Fruit fly (Drosophila melanogaster) whole organism, embryonic: ENCODE measurements around the gene CG13640.

ENCODE experiments used
- Ada2b ChIP-seq: fragments of 200-800 bp; sonication (Bioruptor generic); IDR thresholded peaks from 2 replicates; pipeline ENCODE4 v1.3.6; 2022; ENCODE audit warnings: missing biosample characterization, missing genetic modification characterization
- CG10543 ChIP-seq: fragments of 200-800 bp; sonication (Bioruptor generic); optimal IDR thresholded peaks from 3 replicates; lab custom pipeline; 2017; ENCODE audit warnings: missing biosample characterization, mild to moderate bottlenecking, missing genetic modification characterization, moderate library complexity
- CG11085 ChIP-seq: fragments of 200-800 bp; sonication (Bioruptor generic); IDR thresholded peaks from 2 replicates; pipeline ENCODE4 v1.3.6; 2022; ENCODE audit warnings: missing biosample characterization, missing genetic modification characterization
- CG11398 ChIP-seq: fragments of 200-800 bp; sonication (Bioruptor generic); optimal IDR thresholded peaks from 2 replicates; lab custom pipeline; 2016; ENCODE audit warnings: missing biosample characterization, missing genetic modification characterization
- CG12071 ChIP-seq: fragments of 200-800 bp; sonication (Bioruptor generic); optimal IDR thresholded peaks from 3 replicates; lab custom pipeline; 2018; ENCODE audit warnings: missing biosample characterization, mild to moderate bottlenecking, missing genetic modification characterization
- CG13287 ChIP-seq: fragments of 200-800 bp; sonication (Bioruptor generic); IDR thresholded peaks from 2 replicates; pipeline ENCODE4 v1.3.6; 2022; ENCODE audit warnings: missing biosample characterization, missing genetic modification characterization; ENCODE audit not compliant: partially characterized antibody
- CG14050 ChIP-seq: fragments of 200-800 bp; sonication (Bioruptor generic); IDR thresholded peaks from 3 replicates; pipeline ENCODE4 v1.3.6; 2022; ENCODE audit warnings: missing biosample characterization, missing genetic modification characterization
- CG14441 ChIP-seq: fragments of 200-800 bp; sonication (Bioruptor generic); IDR thresholded peaks from 2 replicates; pipeline ENCODE4 v1.3.6; 2022; ENCODE audit warnings: missing biosample characterization, missing genetic modification characterization
- CG15011 ChIP-seq: fragments of 200-800 bp; sonication (Bioruptor generic); optimal IDR thresholded peaks from 3 replicates; lab custom pipeline; 2018; ENCODE audit warnings: missing biosample characterization, mild to moderate bottlenecking, missing genetic modification characterization
- CG15514 ChIP-seq: fragments of 200-800 bp; sonication (Bioruptor generic); optimal IDR thresholded peaks from 3 replicates; lab custom pipeline; 2017; ENCODE audit warnings: missing biosample characterization, missing genetic modification characterization, mild to moderate bottlenecking, moderate library complexity, missing genetic modification reagents
- CG15696 ChIP-seq: fragments of 200-800 bp; sonication (Bioruptor generic); optimal IDR thresholded peaks from 2 replicates; lab custom pipeline; 2019; ENCODE audit warnings: missing biosample characterization, mild to moderate bottlenecking, missing genetic modification characterization, moderate library complexity
- CG17328 ChIP-seq: fragments of 200-800 bp; sonication (Bioruptor generic); IDR thresholded peaks from 2 replicates; pipeline ENCODE4 v1.3.6; 2022; ENCODE audit warnings: missing biosample characterization, missing genetic modification characterization
- CG18011 ChIP-seq: fragments of 200-800 bp; sonication (Bioruptor generic); optimal IDR thresholded peaks from 2 replicates; lab custom pipeline; 2017; ENCODE audit warnings: missing biosample characterization, missing genetic modification characterization, mild to moderate bottlenecking, moderate library complexity, missing genotype
- CG1832 ChIP-seq: fragments of 200-800 bp; sonication (Bioruptor generic); optimal IDR thresholded peaks from 2 replicates; lab custom pipeline; 2017; ENCODE audit warnings: missing biosample characterization, mild to moderate bottlenecking, missing genetic modification characterization, inconsistent platforms
- CG30431 ChIP-seq: fragments of 200-800 bp; sonication (Bioruptor generic); optimal IDR thresholded peaks from 2 replicates; lab custom pipeline; 2017; ENCODE audit warnings: missing biosample characterization, missing genetic modification characterization
- CG31441 ChIP-seq: fragments of 200-800 bp; sonication (Bioruptor generic); IDR thresholded peaks from 2 replicates; pipeline ENCODE4 v1.3.6; 2022; ENCODE audit warnings: missing biosample characterization, missing genetic modification characterization
- CG42726 ChIP-seq: fragments of 200-800 bp; sonication (Bioruptor generic); IDR thresholded peaks from 2 replicates; pipeline ENCODE4 v1.3.6; 2022; ENCODE audit warnings: missing biosample characterization, missing genetic modification characterization; ENCODE audit not compliant: partially characterized antibody
- CG43689 ChIP-seq: fragments of 200-800 bp; sonication (Bioruptor generic); IDR thresholded peaks from 2 replicates; pipeline ENCODE4 v1.3.6; 2022; ENCODE audit warnings: missing biosample characterization, missing genetic modification characterization
- CG4730 ChIP-seq: fragments of 200-800 bp; sonication (Bioruptor generic); IDR thresholded peaks from 2 replicates; pipeline ENCODE4 v1.3.6; 2022; ENCODE audit warnings: missing biosample characterization, missing genetic modification characterization
- CG6854 ChIP-seq: fragments of 200-800 bp; sonication (Bioruptor generic); optimal IDR thresholded peaks from 3 replicates; lab custom pipeline; 2017; ENCODE audit warnings: missing biosample characterization, mild to moderate bottlenecking, missing genetic modification characterization
- CG8359 ChIP-seq: fragments of 200-800 bp; sonication (Bioruptor generic); optimal IDR thresholded peaks from 2 replicates; lab custom pipeline; 2017; ENCODE audit warnings: missing biosample characterization, mild to moderate bottlenecking, missing genetic modification characterization, borderline replicate concordance
- CG8944 ChIP-seq: fragments of 200-800 bp; sonication (Bioruptor generic); optimal IDR thresholded peaks from 3 replicates; lab custom pipeline; 2016; ENCODE audit warnings: missing biosample characterization, missing genetic modification characterization
- CG9932 ChIP-seq: fragments of 200-800 bp; sonication (Bioruptor generic); IDR thresholded peaks from 2 replicates; pipeline ENCODE4 v1.3.6; 2022; ENCODE audit warnings: missing biosample characterization, missing genetic modification characterization
- CoRest ChIP-seq: fragments of 200-800 bp; sonication (Bioruptor generic); optimal IDR thresholded peaks from 3 replicates; lab custom pipeline; 2018; ENCODE audit warnings: missing biosample characterization, mild to moderate bottlenecking, missing genetic modification characterization, moderate library complexity
- Doc3 ChIP-seq: fragments of 200-800 bp; sonication (Bioruptor generic); IDR thresholded peaks from 3 replicates; pipeline ENCODE4 v1.3.6; 2022; ENCODE audit warnings: missing biosample characterization, missing genetic modification characterization; ENCODE audit not compliant: partially characterized antibody
- Dref ChIP-seq: fragments of 200-800 bp; sonication (Bioruptor generic); IDR thresholded peaks from 2 replicates; pipeline ENCODE4 v1.3.6; 2022; ENCODE audit warnings: missing biosample characterization, missing genetic modification characterization
- Drgx ChIP-seq: fragments of 200-800 bp; sonication (Bioruptor generic); IDR thresholded peaks from 2 replicates; pipeline ENCODE4 v1.3.6; 2022; ENCODE audit warnings: missing biosample characterization, missing genetic modification characterization
- E2f2 ChIP-seq: fragments of 200-800 bp; sonication (Bioruptor generic); IDR thresholded peaks from 2 replicates; pipeline ENCODE4 v1.3.6; 2022; ENCODE audit warnings: missing biosample characterization, missing genetic modification characterization
- H15 ChIP-seq: fragments of 200-800 bp; sonication (Bioruptor generic); IDR thresholded peaks from 3 replicates; pipeline ENCODE4 v1.3.6; 2022; ENCODE audit warnings: missing biosample characterization, missing genetic modification characterization
- Lhr ChIP-seq: fragments of 200-800 bp; sonication (Bioruptor generic); optimal IDR thresholded peaks from 3 replicates; lab custom pipeline; 2017; ENCODE audit warnings: mild to moderate bottlenecking, missing biosample characterization, missing genetic modification reagents, missing genetic modification characterization
- Myb ChIP-seq: fragments of 200-800 bp; sonication (Bioruptor generic); optimal IDR thresholded peaks from 2 replicates; lab custom pipeline; 2016; ENCODE audit warnings: missing biosample characterization, missing genetic modification characterization
- NC2β ChIP-seq: fragments of 200-800 bp; sonication (Bioruptor generic); optimal IDR thresholded peaks from 2 replicates; lab custom pipeline; 2016; ENCODE audit warnings: missing biosample characterization, missing genetic modification characterization
- Side ChIP-seq: fragments of 200-800 bp; sonication (Bioruptor generic); optimal IDR thresholded peaks from 2 replicates; lab custom pipeline; 2016; ENCODE audit warnings: missing biosample characterization, missing genetic modification characterization
- Ssrp ChIP-seq: fragments of 200-800 bp; sonication (Bioruptor generic); optimal IDR thresholded peaks from 2 replicates; lab custom pipeline; 2018; ENCODE audit warnings: missing biosample characterization, mild to moderate bottlenecking, missing genetic modification characterization, moderate library complexity
- Vsx1 ChIP-seq: fragments of 200-800 bp; sonication (Bioruptor generic); optimal IDR thresholded peaks from 2 replicates; lab custom pipeline; 2017; ENCODE audit warnings: missing biosample characterization, mild to moderate bottlenecking, missing genetic modification characterization, missing genetic modification reagents
- ato ChIP-seq: fragments of 200-800 bp; sonication (Bioruptor generic); IDR thresholded peaks from 2 replicates; pipeline ENCODE4 v1.3.6; 2022; ENCODE audit warnings: missing biosample characterization, missing genetic modification characterization; ENCODE audit not compliant: partially characterized antibody
- crol ChIP-seq: fragments of 200-800 bp; sonication (Bioruptor generic); IDR thresholded peaks from 2 replicates; pipeline ENCODE4 v1.3.6; 2022; ENCODE audit warnings: missing biosample characterization, missing genetic modification characterization
- cwo ChIP-seq: fragments of 200-800 bp; sonication (Bioruptor generic); optimal IDR thresholded peaks from 3 replicates; lab custom pipeline; 2017; ENCODE audit warnings: missing biosample characterization, missing genetic modification characterization, mild to moderate bottlenecking, moderate library complexity, missing genetic modification reagents
- danr ChIP-seq: fragments of 200-800 bp; sonication (Bioruptor generic); IDR thresholded peaks from 2 replicates; pipeline ENCODE4 v1.3.6; 2022; ENCODE audit warnings: missing biosample characterization, missing genetic modification characterization
- gcm2 ChIP-seq: fragments of 200-800 bp; sonication (Bioruptor generic); optimal IDR thresholded peaks from 2 replicates; lab custom pipeline; 2016; ENCODE audit warnings: missing biosample characterization, missing genetic modification characterization
- mam ChIP-seq: fragments of 200-800 bp; sonication (Bioruptor generic); optimal IDR thresholded peaks from 3 replicates; lab custom pipeline; 2016; ENCODE audit warnings: missing biosample characterization, missing genetic modification characterization
- mirr ChIP-seq: fragments of 200-800 bp; sonication (Bioruptor generic); optimal IDR thresholded peaks from 3 replicates; lab custom pipeline; 2018; ENCODE audit warnings: missing biosample characterization, mild to moderate bottlenecking, missing genetic modification characterization
- org-1 ChIP-seq: fragments of 200-800 bp; sonication (Bioruptor generic); optimal IDR thresholded peaks from 2 replicates; lab custom pipeline; 2017; ENCODE audit warnings: missing biosample characterization, missing genetic modification characterization
- pho ChIP-seq: fragments of 200-800 bp; sonication (Bioruptor generic); optimal IDR thresholded peaks from 2 replicates; lab custom pipeline; 2016; ENCODE audit warnings: missing biosample characterization, missing genetic modification characterization
- pros ChIP-seq: fragments of 200-800 bp; sonication (Bioruptor generic); optimal IDR thresholded peaks from 3 replicates; lab custom pipeline; 2019; ENCODE audit warnings: missing biosample characterization, mild to moderate bottlenecking, missing genetic modification characterization, moderate library complexity
- schlank ChIP-seq: fragments of 200-800 bp; sonication (Bioruptor generic); optimal IDR thresholded peaks from 2 replicates; lab custom pipeline; 2018; ENCODE audit warnings: missing biosample characterization, mild to moderate bottlenecking, missing genetic modification characterization
- sd ChIP-seq: fragments of 200-800 bp; sonication (Bioruptor generic); optimal IDR thresholded peaks from 3 replicates; lab custom pipeline; 2018; ENCODE audit warnings: missing biosample characterization, mild to moderate bottlenecking, missing genetic modification characterization, moderate library complexity
- sens-2 ChIP-seq: fragments of 200-800 bp; sonication (Bioruptor generic); IDR thresholded peaks from 2 replicates; pipeline ENCODE4 v1.3.6; 2022; ENCODE audit warnings: missing biosample characterization, missing genetic modification characterization
- tin ChIP-seq: fragments of 200-800 bp; sonication (Bioruptor generic); optimal IDR thresholded peaks from 3 replicates; lab custom pipeline; 2016; ENCODE audit warnings: missing biosample characterization, missing genetic modification characterization
- usp ChIP-seq: fragments of >200 bp; optimal IDR thresholded peaks from 2 replicates; lab custom pipeline; 2017; ENCODE audit warnings: missing biosample characterization, missing genetic modification characterization
- wdn ChIP-seq: fragments of 200-800 bp; sonication (Bioruptor generic); IDR thresholded peaks from 2 replicates; pipeline ENCODE4 v1.3.6; 2022; ENCODE audit warnings: missing biosample characterization, missing genetic modification characterization

The CG13640 gene

DNA sequence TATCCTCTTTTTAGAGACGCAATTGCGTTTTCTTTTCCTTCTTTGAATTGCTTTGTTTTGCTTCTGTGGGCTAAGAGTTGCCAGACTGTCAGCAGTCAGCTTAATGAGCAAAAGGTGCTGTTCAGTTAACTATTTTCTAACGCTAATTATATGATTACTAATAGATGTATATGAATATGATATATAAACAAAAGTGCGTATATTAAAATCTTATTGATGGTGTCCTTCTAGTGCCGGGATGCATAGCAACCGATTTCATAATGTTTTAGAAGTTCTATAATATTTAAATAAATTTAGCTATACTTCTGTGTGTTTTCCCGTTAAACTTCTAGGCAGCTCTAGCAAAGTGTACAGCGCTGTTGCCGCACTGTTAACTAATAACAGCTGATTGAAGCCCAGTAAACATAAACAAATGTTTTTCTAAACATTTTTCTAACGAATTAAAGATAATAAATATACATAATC lies 32.0 kb downstream of the CG13640 start, which contains the start of the genes Kaz and CG43273 (continued):
- no peak for TF ChIP-seq ato (GFP tag; lab: Robert Waterston, UW)
- peak; percentile 79 for TF ChIP-seq CoRest (tag; lab: Kevin White, UChicago)
- no peak for TF ChIP-seq CG43689 (GFP tag; lab: Robert Waterston, UW)
- TF ChIP-seq CG13287 = peak; percentile 22; the same call in 1 of the 2 replicates
- peak; percentile 67 for TF ChIP-seq CG15696 (tag; lab: Kevin White, UChicago)
- no peak for TF ChIP-seq gcm2 (GFP tag; lab: Kevin White, UChicago)
- no peak for TF ChIP-seq Dref
- no peak for TF ChIP-seq CG8944 (GFP tag; lab: Kevin White, UChicago)
- no peak for TF ChIP-seq CG11085 (GFP tag; lab: Robert Waterston, UW)
- peak; percentile 37 for TF ChIP-seq CG15514 (GFP tag; lab: Kevin White, UChicago)
- TF ChIP-seq Ssrp (tag; lab: Kevin White, UChicago) = peak; percentile 66
- peak; percentile 78 for TF ChIP-seq CG9932 (GFP tag; lab: Robert Waterston, UW)
- TF ChIP-seq E2f2 = no peak
- no peak for TF ChIP-seq Myb (GFP tag; lab: Kevin White, UChicago)
- no peak for TF ChIP-seq Vsx1 (GFP tag; lab: Kevin White, UChicago)
- no peak for TF ChIP-seq CG12071 (GFP tag; lab: Kevin White, UChicago)
- TF ChIP-seq CG17328 = peak; percentile 33; the same call in 1 of the 2 replicates
- peak; percentile 57 for TF ChIP-seq CG18011
- TF ChIP-seq sd = no peak
- no peak for TF ChIP-seq CG10543 (GFP tag; lab: Kevin White, UChicago)
- no peak for TF ChIP-seq schlank (tag; lab: Kevin White, UChicago)
- TF ChIP-seq sens-2 (GFP tag; lab: Robert Waterston, UW) = no peak
- no peak for TF ChIP-seq CG11398 (GFP tag; lab: Kevin White, UChicago)
- no peak for TF ChIP-seq H15
- no peak for TF ChIP-seq CG8359 (GFP tag; lab: Kevin White, UChicago)
- peak; percentile 12 for TF ChIP-seq mam (GFP tag; lab: Kevin White, UChicago)
- TF ChIP-seq CG31441 (GFP tag; lab: Robert Waterston, UW) = no peak; the same call in 1 of the 2 replicates
- TF ChIP-seq Drgx (GFP tag; lab: Robert Waterston, UW) = no peak
- no peak for TF ChIP-seq usp (GFP tag; lab: Kevin White, UChicago)
- TF ChIP-seq Side (GFP tag; lab: Kevin White, UChicago) = no peak
- no peak for TF ChIP-seq CG42726 (GFP tag; lab: Robert Waterston, UW)
- TF ChIP-seq wdn (GFP tag; lab: Robert Waterston, UW) = 0 out of 2 replicates have a peak, but pooled peaks have one; percentile 19
- no peak for TF ChIP-seq CG30431
- TF ChIP-seq CG4730 (GFP tag; lab: Robert Waterston, UW) = no peak
- no peak for TF ChIP-seq cwo (GFP tag; lab: Kevin White, UChicago)
- no peak for TF ChIP-seq CG1832 (GFP tag; lab: Kevin White, UChicago)
- TF ChIP-seq NC2β = no peak
- no peak for TF ChIP-seq CG15011 (GFP tag; lab: Kevin White, UChicago)
- TF ChIP-seq crol (GFP tag; lab: Robert Waterston, UW) = no peak
- TF ChIP-seq CG14441 = no peak
- TF ChIP-seq CG14050 (GFP tag; lab: Robert Waterston, UW) = no peak
- TF ChIP-seq org-1 (GFP tag; lab: Kevin White, UChicago) = no peak
- no peak for TF ChIP-seq Lhr (GFP tag; lab: Kevin White, UChicago)
- no peak for TF ChIP-seq Ada2b (GFP tag; lab: Robert Waterston, UW)
- TF ChIP-seq pros (GFP tag; lab: Kevin White, UChicago) = no peak
- peak; percentile 52 for TF ChIP-seq tin (GFP tag; lab: Kevin White, UChicago)
- TF ChIP-seq Doc3 = no peak
- no peak for TF ChIP-seq pho (GFP tag; lab: Kevin White, UChicago)
- TF ChIP-seq danr = no peak
- TF ChIP-seq CG6854 (GFP tag; lab: Kevin White, UChicago) = peak; percentile 11
- no peak for TF ChIP-seq mirr (GFP tag; lab: Kevin White, UChicago)
